Worm (Caenorhabditis elegans) whole organism, L3 larva: ENCODE results near the gene fbxb-112.
"Not testable (repeated sequence)": the region's sequence is repeated elsewhere in the genome, so short reads cannot be mapped to it uniquely, and the experiment has no call there.

Source experiments
- aly-2 ChIP-seq: fragments of 150-350 bp; optimal IDR thresholded peaks from 2 replicates; lab custom pipeline; 2014; ENCODE audit warnings: missing biosample characterization, missing genetic modification characterization
- ama-1 ChIP-seq: fragments of 150-350 bp; optimal IDR thresholded peaks from 2 replicates; lab custom pipeline; 2018
- ceh-16 ChIP-seq: sonication (generic microtip); optimal IDR thresholded peaks from 2 replicates; lab custom pipeline; 2017; ENCODE audit warnings: missing biosample characterization, missing genetic modification characterization
- ceh-28 ChIP-seq: fragments of 150-350 bp; optimal IDR thresholded peaks from 2 replicates; lab custom pipeline; 2014; ENCODE audit warnings: missing biosample characterization, missing genetic modification reagents, missing genetic modification characterization
- ceh-82 ChIP-seq: fragments of 150-350 bp; optimal IDR thresholded peaks from 2 replicates; lab custom pipeline; 2014; ENCODE audit warnings: missing biosample characterization, missing genetic modification characterization
- daf-12 ChIP-seq: fragments of 150-350 bp; optimal IDR thresholded peaks from 2 replicates; lab custom pipeline; 2014; ENCODE audit warnings: missing biosample characterization, missing genetic modification reagents, missing genetic modification characterization
- egl-27 ChIP-seq: sonication (generic microtip); optimal IDR thresholded peaks from 4 replicates; lab custom pipeline; 2017; ENCODE audit warnings: missing biosample characterization, missing genetic modification reagents, missing genetic modification characterization
- egl-5 ChIP-seq: fragments of 150-350 bp; optimal IDR thresholded peaks from 2 replicates; lab custom pipeline; 2017; ENCODE audit warnings: missing biosample characterization, missing genetic modification reagents, missing genetic modification characterization, inconsistent platforms
- elt-3 ChIP-seq, 3 experiments: fragments of 150-350 bp in 1 of 3; sonication (generic microtip) in 2 of 3; optimal IDR thresholded peaks; 2 replicates in 2 of 3; 4 replicates in 1 of 3; lab custom pipeline; 2014 to 2017; ENCODE audit warnings: missing biosample characterization in 3 of 3, missing genetic modification characterization in 3 of 3
- fkh-10 ChIP-seq: sonication (generic microtip); optimal IDR thresholded peaks from 2 replicates; lab custom pipeline; 2017; ENCODE audit warnings: missing biosample characterization, missing genetic modification reagents, missing genetic modification characterization
- fkh-2 ChIP-seq: fragments of 150-350 bp; optimal IDR thresholded peaks from 2 replicates; lab custom pipeline; 2014; ENCODE audit warnings: missing biosample characterization, missing genetic modification reagents, missing genetic modification characterization
- fos-1 ChIP-seq: fragments of 150-350 bp; optimal IDR thresholded peaks from 2 replicates; lab custom pipeline; 2014; ENCODE audit warnings: missing biosample characterization, missing genetic modification characterization
- jun-1 ChIP-seq: fragments of 150-350 bp; optimal IDR thresholded peaks from 2 replicates; lab custom pipeline; 2014; ENCODE audit warnings: missing biosample characterization, missing genetic modification reagents, missing genetic modification characterization
- lin-15B ChIP-seq: fragments of 150-350 bp; optimal IDR thresholded peaks from 2 replicates; lab custom pipeline; 2014; ENCODE audit warnings: missing biosample characterization, missing genetic modification characterization
- lin-39 ChIP-seq: fragments of 150-350 bp; optimal IDR thresholded peaks from 2 replicates; lab custom pipeline; 2018; ENCODE audit warnings: missing biosample characterization, missing genetic modification reagents, missing genetic modification characterization
- lsy-12 ChIP-seq: sonication (generic microtip); optimal IDR thresholded peaks from 2 replicates; lab custom pipeline; 2016; ENCODE audit warnings: mild to moderate bottlenecking, missing genetic modification characterization, missing compliant biosample characterization
- mdl-1 ChIP-seq: fragments of 150-350 bp; optimal IDR thresholded peaks from 2 replicates; lab custom pipeline; 2014; ENCODE audit warnings: missing biosample characterization, missing genetic modification characterization
- nfya-1 ChIP-seq: sonication (generic microtip); optimal IDR thresholded peaks from 2 replicates; lab custom pipeline; 2017; ENCODE audit warnings: missing genetic modification characterization, mild to moderate bottlenecking, missing compliant biosample characterization, antibody characterized with exemption, moderate library complexity; ENCODE audit not compliant: insufficient read depth
- nhr-23 ChIP-seq: fragments of 150-350 bp; optimal IDR thresholded peaks from 2 replicates; lab custom pipeline; 2014; ENCODE audit warnings: missing biosample characterization, missing genetic modification reagents, missing genetic modification characterization
- nhr-28 ChIP-seq: fragments of 150-350 bp; optimal IDR thresholded peaks from 2 replicates; lab custom pipeline; 2014; ENCODE audit warnings: missing biosample characterization, missing genetic modification characterization
- nhr-43 ChIP-seq: sonication (generic microtip); optimal IDR thresholded peaks from 2 replicates; lab custom pipeline; 2016; ENCODE audit warnings: mild to moderate bottlenecking, missing genetic modification characterization, missing compliant biosample characterization; ENCODE audit not compliant: poor library complexity, severe bottlenecking
- nhr-67 ChIP-seq: fragments of 150-350 bp; optimal IDR thresholded peaks from 2 replicates; lab custom pipeline; 2014; ENCODE audit warnings: missing biosample characterization, missing genetic modification characterization
- nhr-76 ChIP-seq: fragments of 150-350 bp; sonication (generic microtip); optimal IDR thresholded peaks from 5 replicates; lab custom pipeline; 2014; ENCODE audit warnings: missing biosample characterization, missing genetic modification characterization
- nhr-77 ChIP-seq: fragments of 150-350 bp; optimal IDR thresholded peaks from 2 replicates; lab custom pipeline; 2014; ENCODE audit warnings: missing biosample characterization, missing genetic modification characterization
- pha-4 ChIP-seq: fragments of 150-350 bp; optimal IDR thresholded peaks from 2 replicates; lab custom pipeline; 2014; ENCODE audit warnings: missing biosample characterization, missing genetic modification reagents, missing genetic modification characterization
- pqm-1 ChIP-seq: fragments of 150-350 bp; optimal IDR thresholded peaks from 2 replicates; lab custom pipeline; 2017; ENCODE audit warnings: missing biosample characterization, missing genetic modification characterization, inconsistent platforms
- skn-1 ChIP-seq: fragments of 150-350 bp; optimal IDR thresholded peaks from 2 replicates; lab custom pipeline; 2014; ENCODE audit warnings: missing biosample characterization, missing genetic modification characterization
- snpc-4 ChIP-seq: fragments of 150-350 bp; optimal IDR thresholded peaks from 2 replicates; lab custom pipeline; 2014; ENCODE audit warnings: missing biosample characterization, missing genetic modification characterization
- tbx-2 ChIP-seq: sonication (generic microtip); optimal IDR thresholded peaks from 2 replicates; lab custom pipeline; 2016; ENCODE audit warnings: mild to moderate bottlenecking, missing genetic modification characterization, missing compliant biosample characterization
- unc-39 ChIP-seq: sonication (generic microtip); optimal IDR thresholded peaks from 4 replicates; lab custom pipeline; 2017; ENCODE audit warnings: missing biosample characterization, missing genetic modification characterization
- zag-1 ChIP-seq: fragments of 150-350 bp; optimal IDR thresholded peaks from 2 replicates; lab custom pipeline; 2014; ENCODE audit warnings: missing biosample characterization, missing genetic modification characterization
- ztf-4 ChIP-seq: fragments of 150-350 bp; optimal IDR thresholded peaks from 2 replicates; lab custom pipeline; 2014; ENCODE audit warnings: missing biosample characterization, missing genetic modification characterization

Gene fbxb-112

DNA sequence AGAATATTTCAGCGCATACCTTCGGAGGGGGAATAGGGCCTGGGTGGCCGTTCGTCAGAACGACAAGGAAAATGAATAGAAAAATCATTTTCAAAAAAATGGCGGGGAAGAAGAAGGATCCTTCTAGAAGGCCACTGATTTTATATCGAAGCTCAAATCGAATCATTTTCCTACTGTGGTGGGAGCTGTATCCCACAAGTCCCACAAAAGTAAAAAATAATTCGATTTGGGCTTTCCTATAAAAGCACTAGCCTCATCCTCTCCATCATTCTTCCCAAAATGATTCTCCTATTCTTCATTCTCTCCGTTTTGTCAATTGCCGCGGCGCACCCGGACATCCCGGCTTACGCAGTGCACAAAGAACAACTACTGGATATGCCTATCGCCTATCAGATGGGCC, 32.7 kb upstream of the fbxb-112 start, which contains the start of the genes C16C8.26 and C16C8.19:
Gene C16C8.26 (minus strand): TSS at position 101 of the 400 bp plus-strand sequence.
Gene C16C8.19 (plus strand): TSS at position 279 of the 400 bp plus-strand sequence.
- no peak for TF ChIP-seq ztf-4 (tag; lab: Kevin White, UChicago)
- TF ChIP-seq egl-5 (tag; lab: Kevin White, UChicago) = no peak
- TF ChIP-seq aly-2 = no peak

DNA sequence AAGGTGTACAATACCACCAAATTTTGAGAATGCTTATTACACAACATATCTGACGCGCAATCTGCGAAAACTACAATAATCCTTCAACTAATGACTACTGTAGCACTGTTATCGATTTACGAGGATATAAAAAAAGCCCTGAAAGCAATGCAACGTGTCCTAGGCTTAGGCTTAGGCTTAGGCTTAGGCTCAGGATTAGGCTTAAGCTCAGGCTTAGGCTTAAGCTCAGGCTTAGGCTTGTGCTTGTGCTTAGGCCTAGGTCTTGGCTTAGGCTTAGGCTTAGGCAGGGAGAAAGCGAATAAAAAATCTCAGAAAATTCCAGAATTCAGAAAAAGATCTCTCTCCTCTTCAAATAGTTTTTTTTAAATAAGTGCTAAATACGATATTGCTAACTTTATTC, 31.7 kb upstream of the fbxb-112 start:
- no peak for TF ChIP-seq nhr-77 (tag; lab: Kevin White, UChicago)
- TF ChIP-seq egl-27 (tag; lab: Kevin White, UChicago) = no peak
- TF ChIP-seq nfya-1 = no peak
- no peak for TF ChIP-seq mdl-1 (tag; lab: Kevin White, UChicago)
- TF ChIP-seq nhr-67 (tag; lab: Kevin White, UChicago) = no peak
- no peak for TF ChIP-seq pha-4 (tag; lab: Kevin White, UChicago)
- no peak for TF ChIP-seq nhr-76
- no peak for TF ChIP-seq snpc-4 (tag; lab: Kevin White, UChicago)
- no peak for TF ChIP-seq ceh-28 (tag; lab: Kevin White, UChicago)
- no peak for TF ChIP-seq pqm-1 (tag; lab: Kevin White, UChicago)
- no peak for TF ChIP-seq daf-12 (tag; lab: Kevin White, UChicago)
- TF ChIP-seq nhr-43 (tag; lab: Kevin White, UChicago) = no peak

ce11 chrII:3460048-3460447, 30.8 kb upstream of the fbxb-112 start, which contains the start of gene C16C8.7:
Gene C16C8.7, minus strand, starts transcription at chrII:3460148.
- TF ChIP-seq nhr-77 (tag; lab: Kevin White, UChicago) (no peak), unc-39 (tag; lab: Kevin White, UChicago) (no peak), fkh-2 (tag; lab: Kevin White, UChicago) (no peak)

- no peak for TF ChIP-seq ama-1 (lab: Kevin White, UChicago)
- TF ChIP-seq skn-1 = no peak
- no peak for TF ChIP-seq nhr-76
- no peak for TF ChIP-seq ceh-16 (tag; lab: Kevin White, UChicago)
- no peak for TF ChIP-seq ceh-28 (tag; lab: Kevin White, UChicago)
- TF ChIP-seq lin-39 (tag; lab: Kevin White, UChicago) = no peak
- no peak for TF ChIP-seq elt-3 (tag; optimal IDR thresholded peaks at IDR 0.05; lab: Kevin White, UChicago)
- TF ChIP-seq aly-2 = no peak
- TF ChIP-seq, all 47 proteins: peak for 0
Observed at ce11 chrII:3461586-3461985, 29.3 kb upstream of the fbxb-112 start, which contains the start of gene C16C8.8. Gene C16C8.8, minus strand, starts transcription at chrII:3461686.

- no peak for TF ChIP-seq lsy-12 (tag; lab: Kevin White, UChicago)
- no peak for TF ChIP-seq fkh-10 (GFP tag; lab: Kevin White, UChicago)
- TF ChIP-seq nhr-23 (tag; lab: Kevin White, UChicago) = no peak
- TF ChIP-seq lin-39 (tag; lab: Kevin White, UChicago) = no peak
- no peak for TF ChIP-seq aly-2
- no peak for TF ChIP-seq elt-3 (tag; optimal IDR thresholded peaks at IDR 0.05; lab: Kevin White, UChicago)
- no peak for TF ChIP-seq lin-15B (tag; lab: Kevin White, UChicago)
Observed at ce11 chrII:3463097-3463496, 27.8 kb upstream of the fbxb-112 start, which contains the start of gene C16C8.9. Gene C16C8.9, minus strand, starts transcription at chrII:3463197.

- TF ChIP-seq egl-5 (tag; lab: Kevin White, UChicago); jun-1; nhr-28 (tag; lab: Kevin White, UChicago): not testable (repeated sequence)
Observed at ce11 chrII:3464580-3464979, 26.3 kb upstream of the fbxb-112 start, which contains the start of gene C16C8.10. Gene C16C8.10, minus strand, starts transcription at chrII:3464680.

- TF ChIP-seq ama-1 (lab: Kevin White, UChicago) (no peak), snpc-4 (tag; lab: Kevin White, UChicago) (no peak), ceh-82 (tag; lab: Kevin White, UChicago) (no peak), zag-1 (tag; lab: Kevin White, UChicago) (no peak), tbx-2 (tag; lab: Kevin White, UChicago) (no peak), fos-1 (no peak)
Observed at ce11 chrII:3470549-3470948, 20.3 kb upstream of the fbxb-112 start, which contains the start of gene Y49F6B.20. Gene Y49F6B.20, minus strand, starts transcription at chrII:3470649.
